Fruit fly (Drosophila melanogaster): Measurements from ENCODE around the gene sina.

sina gene

dm6 chr3L:16853533-16854386 is at the start of gene sina:
TSS of gene sina (plus strand) at chr3L:16853751.
- no peak for TF ChIP-seq h (optimal IDR thresholded peaks at IDR 0.05)
- TF ChIP-seq Sin3A (optimal IDR thresholded peaks at IDR 0.05), result no peak
- no peak for TF ChIP-seq ttk (optimal IDR thresholded peaks at IDR 0.05)
- no peak for TF ChIP-seq Myc (optimal IDR thresholded peaks at IDR 0.05)
- no peak for TF ChIP-seq insv (optimal IDR thresholded peaks at IDR 0.05)
- TF ChIP-seq psq (optimal IDR thresholded peaks at IDR 0.05), result no peak

- TF ChIP-seq h (optimal IDR thresholded peaks at IDR 0.05), result no peak
- no peak for TF ChIP-seq insv (optimal IDR thresholded peaks at IDR 0.05)
- TF ChIP-seq Sin3A (optimal IDR thresholded peaks at IDR 0.05), result no peak
- TF ChIP-seq psq (optimal IDR thresholded peaks at IDR 0.05), result no peak
- TF ChIP-seq ttk (optimal IDR thresholded peaks at IDR 0.05), result no peak
- TF ChIP-seq Myc (optimal IDR thresholded peaks at IDR 0.05), result no peak
Measured at dm6 chr3L:16804627-16805026, 48.9 kb upstream of the sina start, which contains the start of gene nudC. TSS of gene nudC (plus strand) at chr3L:16804994.

DNA sequence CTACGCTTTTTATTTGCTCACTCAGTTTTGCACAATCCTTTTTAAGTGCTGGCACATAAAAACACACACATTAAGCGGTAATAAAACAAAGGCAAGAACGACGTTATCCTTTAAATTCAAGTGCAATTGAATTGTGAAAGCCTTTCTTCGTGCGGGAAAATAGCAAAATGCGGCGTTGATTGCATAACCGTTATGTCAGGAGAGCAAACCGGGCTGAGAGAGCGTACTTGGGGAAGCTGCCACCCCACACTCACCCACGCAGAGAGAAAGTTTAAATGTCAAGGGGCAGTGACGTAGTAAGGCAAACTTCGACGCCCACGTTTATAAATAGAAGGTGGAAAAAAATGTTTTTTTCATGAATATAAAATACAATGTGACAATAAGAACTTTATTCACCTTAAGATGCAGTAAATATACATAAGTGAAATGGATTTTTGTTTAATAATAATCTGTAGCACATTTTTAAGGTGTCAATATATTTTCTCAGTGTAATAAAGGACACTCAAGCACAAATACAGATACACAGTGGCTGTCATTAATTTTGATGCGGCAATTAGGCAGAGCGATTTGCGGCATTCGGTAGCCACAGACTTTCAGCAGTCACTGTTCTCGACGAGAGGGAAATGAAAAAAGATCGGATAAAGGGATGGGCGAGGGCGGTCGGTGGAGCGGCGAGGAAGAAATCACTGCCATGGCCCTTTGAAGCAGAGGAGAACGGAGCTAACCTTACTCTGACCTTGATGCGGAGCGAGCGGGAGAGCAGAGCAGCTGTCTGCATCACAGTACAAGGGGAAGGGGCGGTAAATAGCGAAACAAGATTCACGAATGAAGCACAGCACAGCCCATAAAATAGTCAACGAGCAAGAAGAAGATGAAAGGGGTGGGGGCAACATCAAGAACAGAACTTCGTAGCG is 47.5 kb upstream of the sina start:
- TF ChIP-seq psq (optimal IDR thresholded peaks at IDR 0.05) (no peak), insv (optimal IDR thresholded peaks at IDR 0.05) (no peak), Myc (optimal IDR thresholded peaks at IDR 0.05) (no peak), h (optimal IDR thresholded peaks at IDR 0.05) (no peak), ttk (optimal IDR thresholded peaks at IDR 0.05) (no peak), Sin3A (optimal IDR thresholded peaks at IDR 0.05) (no peak)

dm6 chr3L:16806823-16807325 is 46.7 kb upstream of the sina start:
- TF ChIP-seq insv (optimal IDR thresholded peaks at IDR 0.05) (no peak), h (optimal IDR thresholded peaks at IDR 0.05) (no peak), Myc (optimal IDR thresholded peaks at IDR 0.05) (no peak), psq (optimal IDR thresholded peaks at IDR 0.05) (no peak), Sin3A (optimal IDR thresholded peaks at IDR 0.05) (no peak), ttk (optimal IDR thresholded peaks at IDR 0.05) (no peak)

DNA sequence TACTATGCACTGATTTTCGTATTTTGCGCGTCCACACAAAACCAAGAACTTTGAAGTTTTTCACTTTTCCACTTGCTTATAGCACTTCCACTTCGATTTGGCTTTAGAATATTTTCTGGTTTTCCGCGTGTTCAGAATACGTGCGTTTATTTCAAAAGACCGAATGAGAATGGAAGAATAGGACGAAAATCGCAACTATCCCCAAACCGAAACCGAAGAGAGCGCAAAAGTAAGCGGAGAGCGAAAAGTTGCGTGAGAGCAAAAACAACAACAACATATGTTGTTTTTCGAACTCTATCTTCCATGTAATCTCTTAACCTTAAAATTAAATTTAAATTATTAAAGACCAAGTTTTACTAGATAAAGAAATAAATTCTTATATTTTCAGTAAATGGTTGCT is 46.0 kb upstream of the sina start, which contains the start of gene CG9674:
TSS of gene CG9674 (minus strand) at position 174 of the 400 bp plus-strand sequence.
- no peak for TF ChIP-seq Sin3A (optimal IDR thresholded peaks at IDR 0.05)
- TF ChIP-seq insv (optimal IDR thresholded peaks at IDR 0.05), result no peak
- TF ChIP-seq h (optimal IDR thresholded peaks at IDR 0.05), result no peak
- no peak for TF ChIP-seq Myc (optimal IDR thresholded peaks at IDR 0.05)
- TF ChIP-seq psq (optimal IDR thresholded peaks at IDR 0.05), result no peak
- no peak for TF ChIP-seq ttk (optimal IDR thresholded peaks at IDR 0.05)

DNA sequence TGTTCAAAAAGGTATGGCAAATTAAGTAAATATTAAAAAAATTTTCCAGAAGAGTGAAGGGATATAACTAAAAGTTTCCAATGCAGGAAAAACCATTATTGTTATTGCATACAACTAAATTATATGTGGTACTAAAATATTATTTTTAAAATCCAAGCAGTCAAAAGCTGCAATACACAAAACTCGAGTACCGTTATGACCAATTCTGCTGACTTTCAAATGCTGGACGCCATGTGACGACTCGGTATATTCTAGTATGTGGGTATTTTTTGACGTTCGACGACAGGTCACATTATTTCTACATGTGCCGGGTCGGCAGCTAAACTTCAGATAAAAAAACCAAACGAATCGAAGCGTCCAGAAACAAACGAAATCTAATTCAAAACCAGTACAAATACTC is 45.4 kb upstream of the sina start:
- TF ChIP-seq h (optimal IDR thresholded peaks at IDR 0.05) (no peak), psq (optimal IDR thresholded peaks at IDR 0.05) (no peak), insv (optimal IDR thresholded peaks at IDR 0.05) (no peak), Sin3A (optimal IDR thresholded peaks at IDR 0.05) (no peak), Myc (optimal IDR thresholded peaks at IDR 0.05) (no peak), ttk (optimal IDR thresholded peaks at IDR 0.05) (no peak)

DNA sequence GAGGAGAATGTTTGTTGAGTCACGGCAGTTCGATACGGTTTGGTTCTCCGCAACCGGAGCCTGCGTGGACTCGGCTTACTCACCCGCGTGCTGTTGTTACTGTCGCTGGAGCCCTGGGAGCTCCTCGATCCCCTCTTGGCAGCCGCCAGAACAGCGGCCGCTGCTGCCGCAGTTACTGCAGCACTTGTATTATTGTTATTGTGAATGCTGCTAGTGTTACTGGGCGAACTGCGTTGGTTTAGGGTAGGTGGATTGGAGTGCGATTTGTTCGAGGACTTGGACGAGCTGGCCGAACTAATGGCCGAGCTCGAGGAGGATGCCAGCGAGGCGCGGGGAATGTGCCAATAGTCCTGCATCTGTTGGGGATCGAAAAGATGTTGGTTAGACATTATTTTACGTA is 43.0 kb upstream of the sina start:
- TF ChIP-seq insv (optimal IDR thresholded peaks at IDR 0.05), result no peak
- TF ChIP-seq Sin3A (optimal IDR thresholded peaks at IDR 0.05), result no peak
- TF ChIP-seq psq (optimal IDR thresholded peaks at IDR 0.05), result no peak
- no peak for TF ChIP-seq h (optimal IDR thresholded peaks at IDR 0.05)
- TF ChIP-seq ttk (optimal IDR thresholded peaks at IDR 0.05), result no peak
- no peak for TF ChIP-seq Myc (optimal IDR thresholded peaks at IDR 0.05)

DNA sequence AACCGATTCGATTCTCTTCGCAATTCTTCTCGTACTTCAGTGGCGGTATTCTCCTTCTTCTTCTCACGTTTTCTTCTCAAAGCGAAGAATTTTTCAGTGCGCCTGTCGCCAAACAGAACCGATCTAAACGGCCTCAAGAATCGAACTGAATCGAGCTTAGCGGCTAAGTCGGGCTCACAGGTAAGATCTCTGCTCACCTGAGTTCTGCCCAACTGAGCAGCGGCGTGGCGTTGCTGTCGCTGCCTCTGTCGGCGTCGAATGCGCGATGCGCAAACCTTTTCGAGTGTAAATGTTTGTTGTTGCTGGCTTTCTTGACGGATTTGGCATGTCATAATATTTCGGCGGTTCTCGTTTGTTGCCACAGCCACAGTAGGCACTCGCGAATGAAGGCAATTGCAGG is 41.6 kb upstream of the sina start:
- no peak for TF ChIP-seq ttk (optimal IDR thresholded peaks at IDR 0.05)
- no peak for TF ChIP-seq psq (optimal IDR thresholded peaks at IDR 0.05)
- TF ChIP-seq h (optimal IDR thresholded peaks at IDR 0.05), result no peak
- TF ChIP-seq Myc (optimal IDR thresholded peaks at IDR 0.05), result no peak
- no peak for TF ChIP-seq insv (optimal IDR thresholded peaks at IDR 0.05)
- TF ChIP-seq Sin3A (optimal IDR thresholded peaks at IDR 0.05), result no peak

DNA sequence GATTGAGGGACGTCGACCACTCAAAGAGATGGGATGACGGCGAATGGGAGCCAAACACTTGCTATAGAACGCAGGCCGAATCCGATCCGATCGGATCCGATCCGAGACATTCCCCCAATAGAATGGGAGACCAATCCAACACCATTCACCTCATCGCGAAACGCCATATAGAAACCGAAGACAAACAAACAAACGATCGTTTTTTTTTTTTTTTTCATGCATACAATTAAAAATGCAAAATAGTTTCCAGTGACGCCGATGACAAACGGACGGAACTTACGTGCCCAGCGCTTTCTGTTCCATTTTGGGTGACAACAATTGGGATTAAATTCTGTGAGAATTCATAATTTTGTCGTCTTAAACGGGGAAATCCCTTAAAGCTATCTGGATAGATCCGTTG is 39.6 kb upstream of the sina start:
- TF ChIP-seq insv (optimal IDR thresholded peaks at IDR 0.05), result no peak
- no peak for TF ChIP-seq Myc (optimal IDR thresholded peaks at IDR 0.05)
- no peak for TF ChIP-seq Sin3A (optimal IDR thresholded peaks at IDR 0.05)
- TF ChIP-seq ttk (optimal IDR thresholded peaks at IDR 0.05), result no peak
- no peak for TF ChIP-seq psq (optimal IDR thresholded peaks at IDR 0.05)
- TF ChIP-seq h (optimal IDR thresholded peaks at IDR 0.05), result no peak

DNA sequence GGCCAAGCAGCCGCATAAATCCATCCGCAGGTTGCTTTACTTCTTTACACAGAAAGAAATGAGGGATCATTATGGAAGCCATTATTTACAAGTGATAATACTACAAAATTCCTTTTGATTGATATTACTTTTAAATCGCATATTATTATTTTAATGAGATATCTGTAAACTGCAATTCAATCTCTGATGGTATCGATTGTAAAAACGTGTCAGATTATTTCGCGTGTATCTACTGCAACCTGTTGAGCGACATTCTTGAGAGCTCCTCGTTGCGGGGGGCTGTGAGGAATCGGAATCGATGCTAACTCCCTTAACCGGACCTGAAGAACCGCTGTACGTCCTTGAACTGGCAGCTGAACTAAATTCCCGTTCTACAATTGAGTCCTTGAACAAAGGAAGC is 35.5 kb upstream of the sina start:
- TF ChIP-seq Sin3A (optimal IDR thresholded peaks at IDR 0.05) (no peak), h (optimal IDR thresholded peaks at IDR 0.05) (no peak), Myc (optimal IDR thresholded peaks at IDR 0.05) (no peak), psq (optimal IDR thresholded peaks at IDR 0.05) (no peak), ttk (optimal IDR thresholded peaks at IDR 0.05) (no peak), insv (optimal IDR thresholded peaks at IDR 0.05) (no peak)

DNA sequence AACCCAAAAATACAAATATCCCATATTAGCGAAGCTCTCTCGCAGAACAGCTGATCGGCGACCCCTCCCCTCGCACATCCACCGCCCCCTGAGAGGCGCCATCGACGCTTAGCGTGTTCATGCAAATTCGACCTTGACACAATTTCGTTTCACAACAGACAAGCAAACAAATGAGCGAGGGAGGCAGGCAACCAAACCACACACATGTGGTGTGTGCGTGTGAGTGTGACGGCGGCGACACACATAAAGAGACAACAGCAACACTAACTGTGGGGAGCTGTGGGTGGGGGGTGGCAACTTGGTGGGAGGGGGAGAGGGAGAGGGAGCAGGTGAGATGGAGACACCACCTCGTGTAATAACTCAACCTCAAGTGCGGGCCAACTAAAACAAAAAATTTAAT is 28.8 kb upstream of the sina start:
- TF ChIP-seq ttk (optimal IDR thresholded peaks at IDR 0.05) (no peak), psq (optimal IDR thresholded peaks at IDR 0.05) (no peak)

DNA sequence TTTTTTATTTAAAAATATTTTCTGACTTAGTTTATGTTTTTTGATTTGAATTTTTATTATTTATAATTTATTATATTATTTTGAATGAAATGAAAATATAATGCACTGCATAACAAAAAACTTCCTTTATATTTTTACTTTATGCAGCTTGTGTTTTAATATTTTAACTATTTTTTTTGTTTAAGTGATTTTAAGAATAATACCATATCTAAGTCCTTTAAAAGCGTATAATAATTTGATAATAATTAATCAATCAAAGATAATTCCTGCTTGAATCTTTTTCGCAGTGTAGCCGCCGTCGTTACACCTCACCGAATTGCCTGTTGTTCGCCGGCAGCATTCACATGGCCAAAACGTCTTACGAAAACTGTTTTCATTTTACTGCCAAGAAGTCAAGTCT is 28.4 kb upstream of the sina start:
- TF ChIP-seq h (optimal IDR thresholded peaks at IDR 0.05) (no peak), ttk (optimal IDR thresholded peaks at IDR 0.05) (no peak), Myc (optimal IDR thresholded peaks at IDR 0.05) (no peak), Sin3A (optimal IDR thresholded peaks at IDR 0.05) (no peak), psq (optimal IDR thresholded peaks at IDR 0.05) (no peak), insv (optimal IDR thresholded peaks at IDR 0.05) (no peak)
